Worm (Caenorhabditis elegans) whole organism, mixed stage, embryonic: ENCODE results near the gene sup-9.

ENCODE experiments used
- M03D4.4 ChIP-seq: sonication (generic microtip); optimal IDR thresholded peaks from 2 replicates; lab custom pipeline; 2017; ENCODE audit warnings: mild to moderate bottlenecking, missing genetic modification characterization, missing compliant biosample characterization
- blmp-1 ChIP-seq: fragments of 150-350 bp; optimal IDR thresholded peaks from 2 replicates; lab custom pipeline; 2014; ENCODE audit warnings: missing biosample characterization, missing genetic modification characterization
- ces-1 ChIP-seq: fragments of 150-350 bp; optimal IDR thresholded peaks from 2 replicates; lab custom pipeline; 2014; ENCODE audit warnings: missing biosample characterization, missing genetic modification reagents, missing genetic modification characterization
- elt-1 ChIP-seq: sonication (generic microtip); optimal IDR thresholded peaks from 2 replicates; lab custom pipeline; 2017; ENCODE audit warnings: missing genetic modification characterization, mild to moderate bottlenecking, missing compliant biosample characterization, antibody characterized with exemption, moderate library complexity, borderline replicate concordance; ENCODE audit not compliant: insufficient read depth
- hlh-1 ChIP-seq: fragments of 150-350 bp; optimal IDR thresholded peaks from 2 replicates; lab custom pipeline; 2014; ENCODE audit warnings: missing biosample characterization, missing genetic modification reagents, missing genetic modification characterization
- lsy-2 ChIP-seq: fragments of 150-350 bp; optimal IDR thresholded peaks from 2 replicates; lab custom pipeline; 2014; ENCODE audit warnings: missing biosample characterization, missing genetic modification characterization
- nhr-2 ChIP-seq: fragments of 150-350 bp; optimal IDR thresholded peaks from 2 replicates; lab custom pipeline; 2014; ENCODE audit warnings: missing biosample characterization, missing genetic modification characterization
- nhr-76 ChIP-seq: sonication (generic microtip); optimal IDR thresholded peaks from 2 replicates; lab custom pipeline; 2017; ENCODE audit warnings: missing biosample characterization, missing genetic modification characterization
- unc-39 ChIP-seq: fragments of 150-350 bp; optimal IDR thresholded peaks from 2 replicates; lab custom pipeline; 2014; ENCODE audit warnings: missing biosample characterization, missing genetic modification characterization
- unc-62 ChIP-seq: fragments of 150-350 bp; optimal IDR thresholded peaks from 2 replicates; lab custom pipeline; 2014; ENCODE audit warnings: missing biosample characterization, missing genetic modification reagents, missing genetic modification characterization
- zip-8 ChIP-seq: fragments of 150-350 bp; optimal IDR thresholded peaks from 2 replicates; lab custom pipeline; 2014; ENCODE audit warnings: missing biosample characterization, missing genetic modification characterization
- ztf-11 ChIP-seq: fragments of 150-350 bp; optimal IDR thresholded peaks from 2 replicates; lab custom pipeline; 2014; ENCODE audit warnings: missing biosample characterization, missing genetic modification characterization

DNA sequence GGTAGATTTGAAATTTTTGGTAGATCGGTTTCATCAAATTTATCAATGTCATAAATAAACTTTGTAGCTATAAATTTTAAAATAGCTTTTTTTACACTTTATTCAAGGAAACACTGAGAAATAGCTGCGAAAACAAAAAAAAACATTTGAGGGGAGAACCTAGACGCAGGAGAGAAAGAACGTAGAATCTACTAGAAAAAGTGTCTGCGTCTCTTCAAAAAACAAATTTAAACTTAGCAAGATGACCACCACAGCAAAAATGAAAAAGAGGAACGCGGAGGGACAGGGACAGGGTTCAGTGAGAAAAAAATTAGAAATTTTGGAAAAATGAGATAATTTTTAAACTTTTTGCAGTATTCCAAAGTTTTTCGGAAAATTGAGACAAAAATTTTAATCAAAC lies 37.8 kb downstream of the sup-9 start:
- TF ChIP-seq unc-62 (GFP tag; lab: Kevin White, UChicago) (no peak), unc-39 (tag; lab: Kevin White, UChicago) (no peak), nhr-2 (no peak), M03D4.4 (tag; lab: Kevin White, UChicago) (no peak), elt-1 (tag; lab: Kevin White, UChicago) (no peak), hlh-1 (tag; lab: Kevin White, UChicago) (no peak), nhr-76 (tag; lab: Kevin White, UChicago) (no peak), ces-1 (GFP tag; lab: Kevin White, UChicago) (no peak), blmp-1 (tag; lab: Kevin White, UChicago) (no peak), zip-8 (tag; lab: Kevin White, UChicago) (no peak), ztf-11 (no peak), lsy-2 (tag; lab: Kevin White, UChicago) (no peak)
